Fruit fly (Drosophila melanogaster) whole organism, embryonic: Measurements from ENCODE around the gene GstD11.

Experiments
- Abd-B ChIP-seq: fragments of 200-800 bp; sonication (Bioruptor generic); optimal IDR thresholded peaks from 2 replicates; lab custom pipeline; 2018; ENCODE audit warnings: missing biosample characterization, mild to moderate bottlenecking, missing genetic modification characterization, moderate library complexity
- Antp ChIP-seq: fragments of 200-800 bp; sonication (Bioruptor generic); optimal IDR thresholded peaks from 3 replicates; lab custom pipeline; 2016; ENCODE audit warnings: missing biosample characterization, missing genetic modification characterization
- Atf3 ChIP-seq: fragments of 200-800 bp; sonication (Bioruptor generic); optimal IDR thresholded peaks from 3 replicates; lab custom pipeline; 2016; ENCODE audit warnings: missing biosample characterization, missing genetic modification characterization
- Awh ChIP-seq: fragments of 200-800 bp; sonication (Bioruptor generic); IDR thresholded peaks from 2 replicates; pipeline ENCODE4, ENCODE4 v1.3.6; 2022; ENCODE audit warnings: missing biosample characterization, missing genetic modification characterization
- Blimp-1 ChIP-seq: fragments of 200-800 bp; sonication (Bioruptor generic); optimal IDR thresholded peaks from 3 replicates; lab custom pipeline; 2018; ENCODE audit warnings: missing biosample characterization, missing genetic modification characterization, mild to moderate bottlenecking, moderate library complexity, missing genetic modification reagents
- C15 ChIP-seq: fragments of 200-800 bp; sonication (Bioruptor generic); IDR thresholded peaks from 3 replicates; pipeline ENCODE4 v1.3.6; 2022; ENCODE audit warnings: missing biosample characterization, missing genetic modification characterization
- CG10147 ChIP-seq: fragments of 200-800 bp; sonication (Bioruptor generic); optimal IDR thresholded peaks from 2 replicates; lab custom pipeline; 2019; ENCODE audit warnings: missing biosample characterization, mild to moderate bottlenecking, missing genetic modification characterization, moderate library complexity
- CG10543 ChIP-seq: fragments of 200-800 bp; sonication (Bioruptor generic); optimal IDR thresholded peaks from 3 replicates; lab custom pipeline; 2017; ENCODE audit warnings: missing biosample characterization, mild to moderate bottlenecking, missing genetic modification characterization, moderate library complexity
- CG10654 ChIP-seq: fragments of 200-800 bp; sonication (Bioruptor generic); optimal IDR thresholded peaks from 2 replicates; lab custom pipeline; 2016; ENCODE audit warnings: missing biosample characterization, missing genetic modification characterization
- CG13424 ChIP-seq: fragments of 200-800 bp; sonication (Bioruptor generic); optimal IDR thresholded peaks from 2 replicates; lab custom pipeline; 2019; ENCODE audit warnings: missing biosample characterization, mild to moderate bottlenecking, missing genetic modification characterization, moderate library complexity
- CG13775 ChIP-seq: fragments of 200-800 bp; sonication (Bioruptor generic); optimal IDR thresholded peaks from 3 replicates; lab custom pipeline; 2017; ENCODE audit warnings: missing biosample characterization, mild to moderate bottlenecking, missing genetic modification characterization
- CG18011 ChIP-seq: fragments of 200-800 bp; sonication (Bioruptor generic); optimal IDR thresholded peaks from 2 replicates; lab custom pipeline; 2017; ENCODE audit warnings: missing biosample characterization, missing genetic modification characterization, mild to moderate bottlenecking, moderate library complexity, missing genotype
- CG18599 ChIP-seq: fragments of 200-800 bp; sonication (Bioruptor generic); optimal IDR thresholded peaks from 3 replicates; lab custom pipeline; 2017; ENCODE audit warnings: missing biosample characterization, missing genetic modification characterization, mild to moderate bottlenecking, moderate library complexity, missing genetic modification reagents
- CG2116 ChIP-seq: fragments of 200-800 bp; sonication (Bioruptor generic); optimal IDR thresholded peaks from 3 replicates; lab custom pipeline; 2018; ENCODE audit warnings: missing biosample characterization, mild to moderate bottlenecking, missing genetic modification characterization
- CG3065 ChIP-seq: fragments of 200-800 bp; sonication (Bioruptor generic); optimal IDR thresholded peaks from 2 replicates; lab custom pipeline; 2016; ENCODE audit warnings: missing biosample characterization, missing genetic modification characterization
- CG43689 ChIP-seq: fragments of 200-800 bp; sonication (Bioruptor generic); IDR thresholded peaks from 2 replicates; pipeline ENCODE4 v1.3.6; 2022; ENCODE audit warnings: missing biosample characterization, missing genetic modification characterization
- CG6765 ChIP-seq: fragments of 200-800 bp; sonication (Bioruptor generic); optimal IDR thresholded peaks from 3 replicates; lab custom pipeline; 2017; ENCODE audit warnings: missing biosample characterization, mild to moderate bottlenecking, missing genetic modification characterization
- CG9817 ChIP-seq: fragments of 200-800 bp; sonication (Bioruptor generic); optimal IDR thresholded peaks from 2 replicates; lab custom pipeline; 2018; ENCODE audit warnings: missing biosample characterization, mild to moderate bottlenecking, missing genetic modification characterization, moderate library complexity
- CoRest ChIP-seq: fragments of 200-800 bp; sonication (Bioruptor generic); optimal IDR thresholded peaks from 3 replicates; lab custom pipeline; 2018; ENCODE audit warnings: missing biosample characterization, mild to moderate bottlenecking, missing genetic modification characterization, moderate library complexity
- D19B ChIP-seq: fragments of 200-800 bp; sonication (Bioruptor generic); optimal IDR thresholded peaks from 2 replicates; lab custom pipeline; 2017; ENCODE audit warnings: missing biosample characterization, mild to moderate bottlenecking, missing genetic modification characterization
- Dek ChIP-seq: fragments of 200-800 bp; sonication (Bioruptor generic); optimal IDR thresholded peaks from 3 replicates; lab custom pipeline; 2019; ENCODE audit warnings: missing biosample characterization, mild to moderate bottlenecking, missing genetic modification characterization, moderate library complexity
- Dip3 ChIP-seq: fragments of 200-800 bp; sonication (Bioruptor generic); optimal IDR thresholded peaks from 3 replicates; lab custom pipeline; 2016; ENCODE audit warnings: missing biosample characterization, missing genetic modification characterization
- Gug ChIP-seq: fragments of 200-800 bp; sonication (Bioruptor generic); IDR thresholded peaks from 4 replicates; pipeline ENCODE4 v1.3.6; 2022; ENCODE audit warnings: missing biosample characterization, missing genetic modification characterization
- H2.0 ChIP-seq: fragments of 200-800 bp; sonication (Bioruptor generic); IDR thresholded peaks from 2 replicates; pipeline ENCODE4 v1.3.6; 2022; ENCODE audit warnings: missing biosample characterization, missing genetic modification characterization
- HLHmδ ChIP-seq: fragments of 200-800 bp; sonication (Bioruptor generic); optimal IDR thresholded peaks from 2 replicates; lab custom pipeline; 2018; ENCODE audit warnings: missing biosample characterization, mild to moderate bottlenecking, missing genetic modification characterization, moderate library complexity
- HmgZ ChIP-seq: fragments of 200-800 bp; sonication (Bioruptor generic); optimal IDR thresholded peaks from 2 replicates; lab custom pipeline; 2018; ENCODE audit warnings: missing biosample characterization, mild to moderate bottlenecking, missing genetic modification characterization
- Max ChIP-seq: fragments of 200-800 bp; sonication (Bioruptor generic); optimal IDR thresholded peaks from 2 replicates; lab custom pipeline; 2016; ENCODE audit warnings: missing biosample characterization, mild to moderate bottlenecking, missing genetic modification characterization
- Oaz ChIP-seq: fragments of 200-800 bp; sonication (Bioruptor generic); IDR thresholded peaks from 2 replicates; pipeline ENCODE4 v1.3.6; 2022; ENCODE audit warnings: missing biosample characterization, missing genetic modification characterization
- Poxn ChIP-seq: fragments of 200-800 bp; sonication (Bioruptor generic); IDR thresholded peaks from 2 replicates; pipeline ENCODE4 v1.3.6; 2022; ENCODE audit warnings: missing biosample characterization, missing genetic modification characterization
- Stat92E ChIP-seq, 3 experiments: fragments of >200 bp in 2 of 3; fragments of 200-800 bp in 1 of 3; sonication (Bioruptor generic) in 1 of 3; optimal IDR thresholded peaks; 2 replicates each; lab custom pipeline; 2017 to 2019; ENCODE audit warnings: missing biosample characterization in 3 of 3, missing genetic modification characterization in 3 of 3, mild to moderate bottlenecking in 1 of 3, moderate library complexity in 1 of 3
- cad ChIP-seq: fragments of >200 bp; optimal IDR thresholded peaks from 2 replicates; lab custom pipeline; 2017; ENCODE audit warnings: missing biosample characterization, missing genetic modification characterization
- chif ChIP-seq, 2 experiments: fragments of 200-800 bp; sonication (Bioruptor generic); optimal IDR thresholded peaks; 3 replicates each; lab custom pipeline; 2016; ENCODE audit warnings: missing biosample characterization in 2 of 2, missing genetic modification characterization in 2 of 2
- chinmo ChIP-seq: fragments of 200-800 bp; sonication (Bioruptor generic); IDR thresholded peaks from 4 replicates; pipeline ENCODE4 v1.3.6; 2022; ENCODE audit warnings: missing biosample characterization, missing genetic modification characterization; ENCODE audit not compliant: partially characterized antibody
- ci ChIP-seq: fragments of 200-800 bp; sonication (Bioruptor generic); IDR thresholded peaks from 3 replicates; pipeline ENCODE4 v1.3.6; 2022; ENCODE audit warnings: missing biosample characterization, missing genetic modification characterization
- dysf ChIP-seq: fragments of 200-800 bp; sonication (Bioruptor generic); IDR thresholded peaks from 3 replicates; pipeline ENCODE4 v1.3.6; 2022; ENCODE audit warnings: missing biosample characterization, missing genetic modification characterization
- en ChIP-seq: fragments of 200-800 bp; sonication (Bioruptor generic); optimal IDR thresholded peaks from 2 replicates; lab custom pipeline; 2016; ENCODE audit warnings: missing biosample characterization, missing genetic modification characterization
- exex ChIP-seq: fragments of 200-800 bp; sonication (Bioruptor generic); optimal IDR thresholded peaks from 4 replicates; lab custom pipeline; 2018; ENCODE audit warnings: missing biosample characterization, mild to moderate bottlenecking, missing genetic modification characterization, moderate library complexity
- ftz-f1 ChIP-seq: fragments of 200-800 bp; sonication (Bioruptor generic); optimal IDR thresholded peaks from 2 replicates; lab custom pipeline; 2016; ENCODE audit warnings: missing biosample characterization, missing genetic modification characterization
- gem ChIP-seq: fragments of 200-800 bp; sonication (Bioruptor generic); optimal IDR thresholded peaks from 2 replicates; lab custom pipeline; 2019; ENCODE audit warnings: missing biosample characterization, mild to moderate bottlenecking, missing genetic modification characterization, moderate library complexity
- jumu ChIP-seq: fragments of 200-800 bp; sonication (Bioruptor generic); optimal IDR thresholded peaks from 3 replicates; lab custom pipeline; 2016; ENCODE audit warnings: missing biosample characterization, missing genetic modification characterization
- ken ChIP-seq: fragments of 200-800 bp; sonication (Bioruptor generic); IDR thresholded peaks from 3 replicates; pipeline ENCODE4 v1.3.6; 2022; ENCODE audit warnings: missing biosample characterization, missing genetic modification characterization
- pan ChIP-seq, 4 experiments: fragments of >200 bp in 3 of 4; fragments of 200-800 bp in 1 of 4; sonication (Bioruptor generic) in 1 of 4; optimal IDR thresholded peaks in 3 of 4; IDR thresholded peaks in 1 of 4; 2 replicates each; pipeline versions ENCODE4 v1.3.6 to Lab custom; 2017 to 2022; ENCODE audit warnings: missing biosample characterization in 2 of 4, missing genetic modification characterization in 2 of 4, mixed read lengths in 1 of 4
- peb ChIP-seq: fragments of 200-800 bp; sonication (Bioruptor generic); IDR thresholded peaks from 2 replicates; pipeline ENCODE4 v1.3.6; 2022; ENCODE audit warnings: missing biosample characterization, missing genetic modification characterization
- sob ChIP-seq: fragments of 200-800 bp; sonication (Bioruptor generic); IDR thresholded peaks from 2 replicates; pipeline ENCODE4 v1.3.6; 2022; ENCODE audit warnings: missing biosample characterization, missing genetic modification characterization
- stwl ChIP-seq: fragments of 200-800 bp; sonication (Bioruptor generic); optimal IDR thresholded peaks from 3 replicates; lab custom pipeline; 2018; ENCODE audit warnings: missing biosample characterization, mild to moderate bottlenecking, missing genetic modification characterization, moderate library complexity
- tll ChIP-seq, 2 experiments: fragments of 200-800 bp in 1 of 2; fragments of >200 bp in 1 of 2; sonication (Bioruptor generic) in 1 of 2; optimal IDR thresholded peaks; 2 replicates each; lab custom pipeline; 2017 to 2019; ENCODE audit warnings: missing biosample characterization in 2 of 2, missing genetic modification characterization in 2 of 2, mild to moderate bottlenecking in 1 of 2, moderate library complexity in 1 of 2
- ttk ChIP-seq: fragments of 200-800 bp; sonication (Bioruptor generic); IDR thresholded peaks from 2 replicates; pipeline ENCODE4 v2.1.2; 2022; ENCODE audit warnings: missing biosample characterization, missing genetic modification characterization
- usp ChIP-seq: fragments of >200 bp; optimal IDR thresholded peaks from 2 replicates; lab custom pipeline; 2017; ENCODE audit warnings: missing biosample characterization, missing genetic modification characterization
- wdn ChIP-seq: fragments of 200-800 bp; sonication (Bioruptor generic); IDR thresholded peaks from 2 replicates; pipeline ENCODE4 v1.3.6; 2022; ENCODE audit warnings: missing biosample characterization, missing genetic modification characterization

The GstD11 gene

DNA sequence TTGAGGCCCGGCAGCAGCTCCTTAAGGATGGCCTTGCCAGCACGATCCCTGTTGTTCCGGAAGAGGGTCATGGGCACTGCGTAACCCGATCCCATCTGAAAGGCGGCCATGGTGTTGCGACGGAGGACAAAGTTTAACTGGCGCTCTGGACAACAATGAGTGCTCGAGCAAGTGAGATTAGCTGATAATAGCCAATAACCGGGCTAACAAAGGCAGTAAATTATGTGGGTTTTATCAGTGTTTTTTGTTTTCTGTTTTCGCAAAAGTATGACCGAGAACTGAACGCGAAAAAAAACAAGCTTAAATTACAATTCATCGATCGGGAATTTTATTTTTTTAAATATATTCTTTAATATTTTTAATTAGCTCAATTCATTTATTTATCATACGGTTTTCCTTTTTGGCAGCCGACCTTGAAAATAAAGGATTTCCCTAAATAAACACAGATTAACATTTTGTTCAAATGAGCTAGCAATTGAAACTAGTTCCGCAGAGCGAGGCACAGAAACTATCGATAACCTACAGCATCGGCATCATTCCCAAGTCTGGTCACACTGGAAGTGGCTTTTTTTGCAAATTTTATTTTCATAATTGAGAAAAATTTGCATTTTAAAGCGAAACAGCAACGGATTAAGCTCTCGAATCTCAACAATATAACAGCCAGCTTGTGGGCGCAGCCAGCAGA is 30.3 kb downstream of the GstD11 start, which contains the start of the genes Dip-C and pps (continued):
- no peak for TF ChIP-seq CG13424 (tag; lab: Kevin White, UChicago)
- no peak for TF ChIP-seq jumu
- TF ChIP-seq CG6765, result no peak
- no peak for TF ChIP-seq CG3065 (GFP tag; lab: Kevin White, UChicago)
- no peak for TF ChIP-seq Max (GFP tag; lab: Kevin White, UChicago)
- TF ChIP-seq CG2116 (GFP tag; lab: Kevin White, UChicago), result peak; percentile 35
- TF ChIP-seq tll (GFP tag; optimal IDR thresholded peaks at IDR 0.05; lab: Kevin White, UChicago), result no peak
- TF ChIP-seq exex, result peak; percentile 59
- TF ChIP-seq CG18599 (GFP tag; lab: Kevin White, UChicago), result no peak
- TF ChIP-seq Blimp-1, result no peak
- no peak for TF ChIP-seq peb
- TF ChIP-seq Poxn (GFP tag; lab: Robert Waterston, UW), result no peak
- no peak for TF ChIP-seq Antp (GFP tag; lab: Kevin White, UChicago)
- TF ChIP-seq CG18011 (GFP tag; lab: Kevin White, UChicago), result no peak
- TF ChIP-seq CG13775 (GFP tag; lab: Kevin White, UChicago), result no peak
- no peak for TF ChIP-seq usp (GFP tag; lab: Kevin White, UChicago)
- peak; percentile 78 for TF ChIP-seq ftz-f1 (GFP tag; lab: Kevin White, UChicago)
- TF ChIP-seq Gug, result no peak
- no peak for TF ChIP-seq CG43689
- no peak for TF ChIP-seq Atf3
- TF ChIP-seq Awh (GFP tag; lab: Robert Waterston, UW), result no peak
- no peak for TF ChIP-seq CG10543 (GFP tag; lab: Kevin White, UChicago)
- no peak for TF ChIP-seq sob (GFP tag; lab: Robert Waterston, UW)
- no peak for TF ChIP-seq Dip3 (GFP tag; lab: Kevin White, UChicago)
- TF ChIP-seq gem (tag; lab: Kevin White, UChicago), result no peak
- no peak for TF ChIP-seq CG10147
- no peak for TF ChIP-seq ken (GFP tag; lab: Robert Waterston, UW)
- no peak for TF ChIP-seq ttk (GFP tag; lab: Robert Waterston, UW)
- no peak for TF ChIP-seq Dek (tag; lab: Kevin White, UChicago)
- TF ChIP-seq chif (GFP tag; optimal IDR thresholded peaks at IDR 0.05; lab: Kevin White, UChicago), result no peak
- TF ChIP-seq stwl (tag; lab: Kevin White, UChicago), result peak; percentile 91
- no peak for TF ChIP-seq chinmo (GFP tag; lab: Robert Waterston, UW)
- no peak for TF ChIP-seq cad (GFP tag; lab: Kevin White, UChicago)
- no peak for TF ChIP-seq wdn (GFP tag; lab: Robert Waterston, UW)
- no peak for TF ChIP-seq HLHmδ (GFP tag; lab: Kevin White, UChicago)
- no peak for TF ChIP-seq CG9817 (tag; lab: Kevin White, UChicago)
- TF ChIP-seq Stat92E (GFP tag; optimal IDR thresholded peaks at IDR 0.05; lab: Kevin White, UChicago), result no peak
- TF ChIP-seq HmgZ (tag; lab: Kevin White, UChicago), result peak; percentile 12
- no peak for TF ChIP-seq dysf (GFP tag; lab: Robert Waterston, UW)
- TF ChIP-seq pan (optimal IDR thresholded peaks at IDR 0.05; lab: Kevin White, UChicago), result no peak
- TF ChIP-seq pan (GFP tag; optimal IDR thresholded peaks at IDR 0.05 in 1 of 2, IDR thresholded peaks at IDR 0.05 in 1 of 2), result peak in 1 of 2 experiments; percentile 9
- TF ChIP-seq CoRest (tag; lab: Kevin White, UChicago), result peak; percentile 46
- TF ChIP-seq Oaz, result no peak
- TF ChIP-seq D19B, result no peak
- no peak for TF ChIP-seq Abd-B (GFP tag; lab: Kevin White, UChicago)
- TF ChIP-seq CG10654 (GFP tag; lab: Kevin White, UChicago), result no peak
- no peak for TF ChIP-seq en (GFP tag; lab: Kevin White, UChicago)
- TF ChIP-seq ci, result no peak
- TF ChIP-seq H2.0 (GFP tag; lab: Robert Waterston, UW), result no peak
- TF ChIP-seq C15 (GFP tag; lab: Robert Waterston, UW), result no peak
